In genomic region chr3L:5840847-5841246, dm6 we compare ENCODE assay signal across 2 fruit fly cellular contexts.
A peak's percentile ranks its signal among the peaks of the same experiment; 100 is the strongest.
TF ChIP-seq lines count a peak whose summit lies in the region.

No protein-coding gene starts in this region.

TF ChIP-seq in whole organism, embryonic, 481 proteins besides CTCF, POLR2A, EP300 and RAD21 (continued from another document and continues in another):
- no peak for TF ChIP-seq Mad (GFP tag; optimal IDR thresholded peaks at IDR 0.05; lab: Kevin White, UChicago)
- peak; percentile 14 for TF ChIP-seq Ssrp (tag; optimal IDR thresholded peaks at IDR 0.05; lab: Kevin White, UChicago)
- TF ChIP-seq gce (GFP tag; IDR thresholded peaks at IDR 0.05; lab: Robert Waterston, UW) = no peak
- TF ChIP-seq Dref (GFP tag; IDR thresholded peaks at IDR 0.05; lab: Robert Waterston, UW) = no peak
- TF ChIP-seq bowl (GFP tag; IDR thresholded peaks at IDR 0.05; lab: Robert Waterston, UW) = no peak
- no peak for TF ChIP-seq pita (GFP tag; optimal IDR thresholded peaks at IDR 0.05; lab: Kevin White, UChicago)
- no peak for TF ChIP-seq gt (GFP tag; IDR thresholded peaks at IDR 0.05; lab: Robert Waterston, UW)
- no peak for TF ChIP-seq B-H1 (GFP tag; IDR thresholded peaks at IDR 0.05; lab: Robert Waterston, UW)
- no peak for TF ChIP-seq amos (GFP tag; IDR thresholded peaks at IDR 0.05; lab: Robert Waterston, UW; ENCODE audit: partially characterized antibody)
- no peak for TF ChIP-seq CG34224 (GFP tag; IDR thresholded peaks at IDR 0.05; lab: Robert Waterston, UW; ENCODE audit: partially characterized antibody)
- TF ChIP-seq dmrt99B (tag; optimal IDR thresholded peaks at IDR 0.05; lab: Kevin White, UChicago) = no peak
- no peak for TF ChIP-seq Deaf1 (tag; optimal IDR thresholded peaks at IDR 0.05; lab: Kevin White, UChicago)
- no peak for TF ChIP-seq stc (GFP tag; IDR thresholded peaks at IDR 0.05; lab: Robert Waterston, UW)
- no peak for TF ChIP-seq Myb (GFP tag; optimal IDR thresholded peaks at IDR 0.05; lab: Kevin White, UChicago)
- no peak for TF ChIP-seq CG17829 (tag; optimal IDR thresholded peaks at IDR 0.05; lab: Kevin White, UChicago)
- TF ChIP-seq sna (GFP tag; IDR thresholded peaks at IDR 0.05; lab: Robert Waterston, UW; ENCODE audit: partially characterized antibody) = no peak
- no peak for TF ChIP-seq ham (GFP tag; IDR thresholded peaks at IDR 0.05; lab: Robert Waterston, UW)
- TF ChIP-seq CG8478 (optimal IDR thresholded peaks at IDR 0.05; lab: Kevin White, UChicago) = no peak
- no peak for TF ChIP-seq Ets97D (GFP tag; optimal IDR thresholded peaks at IDR 0.05; lab: Kevin White, UChicago)
- TF ChIP-seq danr (GFP tag; IDR thresholded peaks at IDR 0.05; lab: Robert Waterston, UW) = no peak
- peak; percentile 17 for TF ChIP-seq CG14710 (tag; optimal IDR thresholded peaks at IDR 0.05; lab: Kevin White, UChicago)
- no peak for TF ChIP-seq CG7786 (GFP tag; optimal IDR thresholded peaks at IDR 0.05; lab: Kevin White, UChicago)
- TF ChIP-seq CG10959 (GFP tag; IDR thresholded peaks at IDR 0.05; lab: Robert Waterston, UW) = no peak
- no peak for TF ChIP-seq Kr (GFP tag; optimal IDR thresholded peaks at IDR 0.05; lab: Kevin White, UChicago)
- no peak for TF ChIP-seq h (optimal IDR thresholded peaks at IDR 0.05; lab: Kevin White, UChicago)
- TF ChIP-seq Nf-YA (GFP tag; IDR thresholded peaks at IDR 0.05; lab: Robert Waterston, UW) = no peak
- no peak for TF ChIP-seq Bdp1 (GFP tag; optimal IDR thresholded peaks at IDR 0.05; lab: Kevin White, UChicago)
- TF ChIP-seq sim (GFP tag; IDR thresholded peaks at IDR 0.05; lab: Robert Waterston, UW) = no peak
- no peak for TF ChIP-seq CG6689 (GFP tag; IDR thresholded peaks at IDR 0.05; lab: Robert Waterston, UW)
- TF ChIP-seq CG11560 (tag; IDR thresholded peaks at IDR 0.05; lab: Robert Waterston, UW) = no peak
- peak; percentile 13 for TF ChIP-seq CG2678 (tag; optimal IDR thresholded peaks at IDR 0.05; lab: Kevin White, UChicago)
- no peak for TF ChIP-seq CG2199 (GFP tag; IDR thresholded peaks at IDR 0.05; lab: Robert Waterston, UW)
- TF ChIP-seq Asciz (GFP tag; optimal IDR thresholded peaks at IDR 0.05; lab: Kevin White, UChicago) = no peak
- no peak for TF ChIP-seq grn (GFP tag; optimal IDR thresholded peaks at IDR 0.05; lab: Kevin White, UChicago)
- peak; percentile 37; the same call in 1 of the 2 replicates for TF ChIP-seq Xrp1 (GFP tag; IDR thresholded peaks at IDR 0.05; lab: Robert Waterston, UW)
- no peak for TF ChIP-seq CG10565 (GFP tag; optimal IDR thresholded peaks at IDR 0.05; lab: Kevin White, UChicago)
- TF ChIP-seq CG4424 (GFP tag; optimal IDR thresholded peaks at IDR 0.05; lab: Kevin White, UChicago) = no peak
- no peak for TF ChIP-seq B-H2 (GFP tag; optimal IDR thresholded peaks at IDR 0.05; lab: Kevin White, UChicago)
- no peak for TF ChIP-seq ewg (GFP tag; optimal IDR thresholded peaks at IDR 0.05; lab: Kevin White, UChicago)
- TF ChIP-seq CG7963 (GFP tag; IDR thresholded peaks at IDR 0.05; lab: Robert Waterston, UW; ENCODE audit: partially characterized antibody) = no peak
- no peak for TF ChIP-seq CG13296 (GFP tag; optimal IDR thresholded peaks at IDR 0.05; lab: Kevin White, UChicago)
- TF ChIP-seq croc (GFP tag; conservative IDR thresholded peaks at IDR 0.05; lab: Robert Waterston, UW) = no peak
- TF ChIP-seq chif (GFP tag; optimal IDR thresholded peaks at IDR 0.05; lab: Kevin White, UChicago) = no peak
- TF ChIP-seq grau (tag; optimal IDR thresholded peaks at IDR 0.05; lab: Kevin White, UChicago) = no peak
- TF ChIP-seq D (optimal IDR thresholded peaks at IDR 0.05; lab: Kevin White, UChicago) = no peak
- peak; percentile 31 for TF ChIP-seq D (GFP tag; optimal IDR thresholded peaks at IDR 0.05; lab: Kevin White, UChicago)
- TF ChIP-seq tgo (GFP tag; IDR thresholded peaks at IDR 0.05; lab: Robert Waterston, UW) = no peak
- no peak for TF ChIP-seq ap (GFP tag; IDR thresholded peaks at IDR 0.05; lab: Robert Waterston, UW)
- no peak for TF ChIP-seq E2f1 (GFP tag; IDR thresholded peaks at IDR 0.05; lab: Robert Waterston, UW)
- TF ChIP-seq CG10274 (GFP tag; optimal IDR thresholded peaks at IDR 0.05; lab: Kevin White, UChicago) = no peak
- no peak for TF ChIP-seq Sox102F (GFP tag; optimal IDR thresholded peaks at IDR 0.05; lab: Kevin White, UChicago)
- no peak for TF ChIP-seq CG3995 (GFP tag; optimal IDR thresholded peaks at IDR 0.05; lab: Kevin White, UChicago)
- TF ChIP-seq hbn (GFP tag; IDR thresholded peaks at IDR 0.05; lab: Robert Waterston, UW; ENCODE audit: partially characterized antibody) = no peak
- TF ChIP-seq CG13287 (GFP tag; IDR thresholded peaks at IDR 0.05; lab: Robert Waterston, UW; ENCODE audit: partially characterized antibody) = no peak
- no peak for TF ChIP-seq CG12155 (GFP tag; optimal IDR thresholded peaks at IDR 0.05; lab: Kevin White, UChicago)
- TF ChIP-seq Ets65A (GFP tag; lab: Kevin White, UChicago) = no peak
- no peak for TF ChIP-seq Trl (optimal IDR thresholded peaks at IDR 0.05; lab: Kevin White, UChicago)
- TF ChIP-seq Trl (GFP tag; optimal IDR thresholded peaks at IDR 0.05; lab: Kevin White, UChicago) = no peak
- TF ChIP-seq vvl (GFP tag; IDR thresholded peaks at IDR 0.05; lab: Robert Waterston, UW) = 0 out of 2 replicates have a peak, but pooled peaks have one; percentile 10
- no peak for TF ChIP-seq maf-S (GFP tag; optimal IDR thresholded peaks at IDR 0.05; lab: Kevin White, UChicago)
- no peak for TF ChIP-seq az2 (GFP tag; optimal IDR thresholded peaks at IDR 0.05; lab: Kevin White, UChicago)
- TF ChIP-seq eyg (GFP tag; optimal IDR thresholded peaks at IDR 0.05; lab: Kevin White, UChicago) = no peak
- no peak for TF ChIP-seq NFAT (GFP tag; IDR thresholded peaks at IDR 0.05; lab: Robert Waterston, UW)
- TF ChIP-seq CG6254 (GFP tag; optimal IDR thresholded peaks at IDR 0.05; lab: Kevin White, UChicago) = no peak
- no peak for TF ChIP-seq Opbp (GFP tag; IDR thresholded peaks at IDR 0.05; lab: Robert Waterston, UW; ENCODE audit: partially characterized antibody)
- no peak for TF ChIP-seq C15 (GFP tag; IDR thresholded peaks at IDR 0.05; lab: Robert Waterston, UW)
- TF ChIP-seq CG4854 (GFP tag; optimal IDR thresholded peaks at IDR 0.05; lab: Kevin White, UChicago) = no peak
- peak; percentile 42 for TF ChIP-seq gem (tag; optimal IDR thresholded peaks at IDR 0.05; lab: Kevin White, UChicago)
- no peak for TF ChIP-seq CG6765 (GFP tag; optimal IDR thresholded peaks at IDR 0.05; lab: Kevin White, UChicago)
- TF ChIP-seq knrl (GFP tag; IDR thresholded peaks at IDR 0.05; lab: Robert Waterston, UW; ENCODE audit: partially characterized antibody) = no peak

TF ChIP-seq in whole organism, prepupa, 60 proteins besides CTCF, POLR2A, EP300 and RAD21 (continued from another document):
- TF ChIP-seq CG10631 (GFP tag; optimal IDR thresholded peaks at IDR 0.05; lab: Kevin White, UChicago) (peak; percentile 33), CG6163 (GFP tag; IDR thresholded peaks at IDR 0.05; lab: Robert Waterston, UW) (no peak), Sox102F (GFP tag; optimal IDR thresholded peaks at IDR 0.05; lab: Kevin White, UChicago) (no peak), svp (GFP tag; lab: Kevin White, UChicago) (peak; percentile 53), Sox15 (GFP tag; optimal IDR thresholded peaks at IDR 0.05; lab: Kevin White, UChicago) (no peak), CG31627 (GFP tag; optimal IDR thresholded peaks at IDR 0.05; lab: Kevin White, UChicago) (peak; percentile 3), esn (GFP tag; optimal IDR thresholded peaks at IDR 0.05; lab: Kevin White, UChicago) (peak; percentile 32), CG10669 (GFP tag; optimal IDR thresholded peaks at IDR 0.05; lab: Kevin White, UChicago) (peak; percentile 8), OdsH (GFP tag; optimal IDR thresholded peaks at IDR 0.05; lab: Kevin White, UChicago) (peak; percentile 28), Gug (GFP tag; IDR thresholded peaks at IDR 0.05; lab: Robert Waterston, UW) (peak; percentile 25; the same call in 1 of the 2 replicates), Ets96B (tag; optimal IDR thresholded peaks at IDR 0.05; lab: Kevin White, UChicago) (peak; percentile 38)
